Fruit fly (Drosophila melanogaster) whole organism, prepupa: ENCODE data around the gene CG7484.

ENCODE experiments used
- Blimp-1 ChIP-seq: fragments of 200-800 bp; sonication (Bioruptor generic); optimal IDR thresholded peaks from 3 replicates; lab custom pipeline; 2017; ENCODE audit warnings: missing biosample characterization, missing genetic modification characterization, mild to moderate bottlenecking, moderate library complexity, missing genetic modification reagents
- CG10631 ChIP-seq: fragments of 200-800 bp; sonication (Bioruptor generic); optimal IDR thresholded peaks from 2 replicates; lab custom pipeline; 2016; ENCODE audit warnings: missing biosample characterization, missing genetic modification characterization
- CG10669 ChIP-seq: fragments of 200-800 bp; sonication (Bioruptor generic); optimal IDR thresholded peaks from 3 replicates; lab custom pipeline; 2018; ENCODE audit warnings: missing biosample characterization, mild to moderate bottlenecking, missing genetic modification characterization, moderate library complexity
- CG11294 ChIP-seq: fragments of 200-800 bp; sonication (Bioruptor generic); IDR thresholded peaks from 2 replicates; pipeline ENCODE4 v1.3.6; 2022; ENCODE audit warnings: missing biosample characterization, missing genetic modification characterization
- CG11902 ChIP-seq: fragments of 200-800 bp; sonication (Bioruptor generic); optimal IDR thresholded peaks from 3 replicates; lab custom pipeline; 2016; ENCODE audit warnings: missing biosample characterization, missing genetic modification characterization
- CG15336 ChIP-seq: fragments of 200-800 bp; sonication (Bioruptor generic); IDR thresholded peaks from 2 replicates; pipeline ENCODE4 v1.3.6; 2022; ENCODE audit warnings: missing biosample characterization, missing genetic modification characterization
- CG16779 ChIP-seq: fragments of 200-800 bp; sonication (Bioruptor generic); optimal IDR thresholded peaks from 3 replicates; lab custom pipeline; 2017; ENCODE audit warnings: missing biosample characterization, mild to moderate bottlenecking, missing genetic modification characterization
- CG31627 ChIP-seq: fragments of 200-800 bp; sonication (Bioruptor generic); optimal IDR thresholded peaks from 3 replicates; lab custom pipeline; 2016; ENCODE audit warnings: missing biosample characterization, missing genetic modification characterization
- CG3919 ChIP-seq: fragments of 200-800 bp; sonication (Bioruptor generic); optimal IDR thresholded peaks from 3 replicates; lab custom pipeline; 2016; ENCODE audit warnings: missing biosample characterization, missing genetic modification characterization
- CG4318 ChIP-seq: fragments of 200-800 bp; sonication (Bioruptor generic); optimal IDR thresholded peaks from 3 replicates; lab custom pipeline; 2017; ENCODE audit warnings: missing biosample characterization, mild to moderate bottlenecking, missing genetic modification characterization
- CG6163 ChIP-seq: fragments of 200-800 bp; sonication (Bioruptor generic); IDR thresholded peaks from 3 replicates; pipeline ENCODE4 v1.3.6; 2022; ENCODE audit warnings: missing biosample characterization, missing genetic modification characterization
- CG6792 ChIP-seq: fragments of 200-800 bp; sonication (Bioruptor generic); optimal IDR thresholded peaks from 3 replicates; lab custom pipeline; 2016; ENCODE audit warnings: missing biosample characterization, missing genetic modification characterization
- CG6808 ChIP-seq: fragments of 200-800 bp; sonication (Bioruptor generic); optimal IDR thresholded peaks from 3 replicates; lab custom pipeline; 2017; ENCODE audit warnings: missing biosample characterization, missing genetic modification characterization, mild to moderate bottlenecking, moderate library complexity, missing genetic modification reagents
- CG6854 ChIP-seq: fragments of 200-800 bp; sonication (Bioruptor generic); optimal IDR thresholded peaks from 2 replicates; lab custom pipeline; 2017; ENCODE audit warnings: missing biosample characterization, mild to moderate bottlenecking, missing genetic modification characterization
- CG7368 ChIP-seq: fragments of 200-800 bp; sonication (Bioruptor generic); optimal IDR thresholded peaks from 3 replicates; lab custom pipeline; 2016; ENCODE audit warnings: missing biosample characterization, missing genetic modification characterization
- CG8119 ChIP-seq: fragments of 200-800 bp; sonication (Bioruptor generic); IDR thresholded peaks from 3 replicates; pipeline ENCODE4 v1.3.6; 2022; ENCODE audit warnings: missing biosample characterization, missing genetic modification characterization
- CG8632 ChIP-seq: fragments of 200-800 bp; sonication (Bioruptor generic); optimal IDR thresholded peaks from 3 replicates; lab custom pipeline; 2016; ENCODE audit warnings: missing biosample characterization, missing genetic modification characterization
- Eip75B ChIP-seq: fragments of 200-800 bp; sonication (Bioruptor generic); optimal IDR thresholded peaks from 3 replicates; lab custom pipeline; 2016; ENCODE audit warnings: missing biosample characterization, missing genetic modification characterization
- Eip93F ChIP-seq: fragments of 200-800 bp; sonication (Bioruptor generic); optimal IDR thresholded peaks from 2 replicates; lab custom pipeline; 2016; ENCODE audit warnings: missing biosample characterization, mild to moderate bottlenecking, missing genetic modification characterization
- Ets21C ChIP-seq: fragments of 200-800 bp; sonication (Bioruptor generic); optimal IDR thresholded peaks from 3 replicates; lab custom pipeline; 2016; ENCODE audit warnings: missing biosample characterization, missing genetic modification characterization
- Ets96B ChIP-seq: fragments of 200-800 bp; optimal IDR thresholded peaks from 2 replicates; lab custom pipeline; 2019; ENCODE audit warnings: missing biosample characterization, mild to moderate bottlenecking, missing genetic modification characterization, moderate library complexity
- Gug ChIP-seq: fragments of 200-800 bp; sonication (Bioruptor generic); IDR thresholded peaks from 2 replicates; pipeline ENCODE4 v1.3.6; 2022; ENCODE audit warnings: missing biosample characterization, missing genetic modification characterization
- Hr39 ChIP-seq: fragments of 200-800 bp; sonication (Bioruptor generic); optimal IDR thresholded peaks from 2 replicates; lab custom pipeline; 2016; ENCODE audit warnings: missing biosample characterization, missing genetic modification characterization
- Hr4 ChIP-seq: fragments of 200-800 bp; sonication (Bioruptor generic); optimal IDR thresholded peaks from 3 replicates; lab custom pipeline; 2016; ENCODE audit warnings: missing biosample characterization, missing genetic modification characterization
- Lpt ChIP-seq: fragments of 200-800 bp; sonication (Bioruptor generic); optimal IDR thresholded peaks from 3 replicates; lab custom pipeline; 2016; ENCODE audit warnings: missing biosample characterization, missing genetic modification characterization
- Met ChIP-seq: fragments of 200-800 bp; sonication (Bioruptor generic); optimal IDR thresholded peaks from 3 replicates; lab custom pipeline; 2016; ENCODE audit warnings: missing biosample characterization, missing genetic modification characterization
- OdsH ChIP-seq: fragments of 200-800 bp; sonication (Bioruptor generic); optimal IDR thresholded peaks from 3 replicates; lab custom pipeline; 2016; ENCODE audit warnings: missing biosample characterization, missing genetic modification characterization
- Sox102F ChIP-seq: fragments of 200-800 bp; sonication (Bioruptor generic); optimal IDR thresholded peaks from 2 replicates; lab custom pipeline; 2016; ENCODE audit warnings: missing biosample characterization, mild to moderate bottlenecking, missing genetic modification characterization
- Sox15 ChIP-seq: fragments of 200-800 bp; sonication (Bioruptor generic); optimal IDR thresholded peaks from 3 replicates; lab custom pipeline; 2016; ENCODE audit warnings: missing biosample characterization, missing genetic modification characterization
- acj6 ChIP-seq: fragments of 200-800 bp; sonication (Bioruptor generic); optimal IDR thresholded peaks from 3 replicates; lab custom pipeline; 2016; ENCODE audit warnings: missing biosample characterization, missing genetic modification characterization
- cyc ChIP-seq: fragments of 200-800 bp; sonication (Bioruptor generic); optimal IDR thresholded peaks from 3 replicates; lab custom pipeline; 2016; ENCODE audit warnings: missing biosample characterization, missing genetic modification characterization
- eg ChIP-seq: fragments of 200-800 bp; sonication (Bioruptor generic); IDR thresholded peaks from 3 replicates; pipeline ENCODE4 v1.3.6; 2022; ENCODE audit warnings: missing biosample characterization, missing genetic modification characterization
- esn ChIP-seq: fragments of 200-800 bp; sonication (Bioruptor generic); optimal IDR thresholded peaks from 2 replicates; lab custom pipeline; 2016; ENCODE audit warnings: missing biosample characterization, mild to moderate bottlenecking, missing genetic modification characterization, moderate library complexity
- fd59A ChIP-seq: fragments of 200-800 bp; sonication (Bioruptor generic); optimal IDR thresholded peaks from 2 replicates; lab custom pipeline; 2017; ENCODE audit warnings: missing biosample characterization, mild to moderate bottlenecking, missing genetic modification characterization, missing genetic modification reagents
- fd85E ChIP-seq: fragments of 200-800 bp; sonication (Bioruptor generic); optimal IDR thresholded peaks from 3 replicates; lab custom pipeline; 2016; ENCODE audit warnings: missing biosample characterization, missing genetic modification characterization
- fkh ChIP-seq: fragments of 200-800 bp; sonication (Bioruptor generic); optimal IDR thresholded peaks from 3 replicates; lab custom pipeline; 2017; ENCODE audit warnings: missing biosample characterization, mild to moderate bottlenecking, missing genetic modification characterization, moderate library complexity
- lz ChIP-seq: fragments of 200-800 bp; sonication (Bioruptor generic); optimal IDR thresholded peaks from 3 replicates; lab custom pipeline; 2016; ENCODE audit warnings: missing biosample characterization, missing genetic modification characterization
- spab ChIP-seq: fragments of 200-800 bp; sonication (Bioruptor generic); optimal IDR thresholded peaks from 2 replicates; lab custom pipeline; 2017; ENCODE audit warnings: missing biosample characterization, mild to moderate bottlenecking, missing genetic modification characterization, missing genetic modification reagents
- ss ChIP-seq, 2 experiments: fragments of 200-800 bp; sonication (Bioruptor generic); optimal IDR thresholded peaks; 2 replicates in 1 of 2; 3 replicates in 1 of 2; lab custom pipeline; 2017 to 2018; ENCODE audit warnings: mild to moderate bottlenecking in 2 of 2, missing biosample characterization in 2 of 2, missing genetic modification characterization in 2 of 2, moderate library complexity in 1 of 2
- svp ChIP-seq: fragments of 200-800 bp; sonication (Bioruptor generic); peaks from one replicate; lab custom pipeline; 2016; ENCODE audit warnings: missing biosample characterization, missing genetic modification characterization
- topi ChIP-seq: fragments of 200-800 bp; sonication (Bioruptor generic); optimal IDR thresholded peaks from 3 replicates; lab custom pipeline; 2016; ENCODE audit warnings: missing biosample characterization, missing genetic modification characterization
- vri ChIP-seq: fragments of 200-800 bp; sonication (Bioruptor generic); optimal IDR thresholded peaks from 3 replicates; lab custom pipeline; 2016; ENCODE audit warnings: missing biosample characterization, mild to moderate bottlenecking, missing genetic modification characterization

The CG7484 gene

dm6 chr3L:17652878-17653700 is 1.3 kb upstream of the CG7484 start (continued):
- TF ChIP-seq Sox15 (no peak), ss (GFP tag; optimal IDR thresholded peaks at IDR 0.05; lab: Kevin White, UChicago) (peak; percentile 17 to 26), fd59A (GFP tag; lab: Kevin White, UChicago) (peak; percentile 2), Gug (GFP tag; lab: Robert Waterston, UW) (no peak), CG8632 (GFP tag; lab: Kevin White, UChicago) (no peak), CG11902 (GFP tag; lab: Kevin White, UChicago) (no peak), CG15336 (GFP tag; lab: Robert Waterston, UW) (0 out of 2 replicates have a peak, but pooled peaks have one; percentile 15), fd85E (GFP tag; lab: Kevin White, UChicago) (peak; percentile 18), CG3919 (peak; percentile 49)

dm6 chr3L:17654668-17655050 is 242 bp downstream of the CG7484 start:
- TF ChIP-seq CG6792 (GFP tag; lab: Kevin White, UChicago) (no peak), CG6163 (GFP tag; lab: Robert Waterston, UW) (no peak), Blimp-1 (GFP tag; lab: Kevin White, UChicago) (no peak), Ets96B (tag; lab: Kevin White, UChicago) (no peak), Lpt (no peak), spab (GFP tag; lab: Kevin White, UChicago) (no peak), CG7368 (GFP tag; lab: Kevin White, UChicago) (no peak), vri (GFP tag; lab: Kevin White, UChicago) (no peak), Eip93F (GFP tag; lab: Kevin White, UChicago) (no peak), CG6808 (no peak), CG11902 (GFP tag; lab: Kevin White, UChicago) (no peak), acj6 (GFP tag; lab: Kevin White, UChicago) (no peak), CG16779 (tag; lab: Kevin White, UChicago) (no peak), OdsH (GFP tag; lab: Kevin White, UChicago) (no peak), Ets21C (GFP tag; lab: Kevin White, UChicago) (no peak), Eip75B (GFP tag; lab: Kevin White, UChicago) (no peak)

- TF ChIP-seq Sox15 (no peak), esn (GFP tag; lab: Kevin White, UChicago) (no peak), Sox102F (no peak), Ets21C (GFP tag; lab: Kevin White, UChicago) (no peak), Met (GFP tag; lab: Kevin White, UChicago) (no peak), Gug (GFP tag; lab: Robert Waterston, UW) (no peak), CG31627 (GFP tag; lab: Kevin White, UChicago) (no peak), CG6163 (GFP tag; lab: Robert Waterston, UW) (peak; percentile 29; the same call in 1 of the 3 replicates), CG10669 (peak; percentile 3), Eip93F (GFP tag; lab: Kevin White, UChicago) (no peak), fkh (GFP tag; lab: Kevin White, UChicago) (peak; percentile 96), CG6854 (GFP tag; lab: Kevin White, UChicago) (peak; percentile 20), CG7368 (GFP tag; lab: Kevin White, UChicago) (no peak), CG15336 (GFP tag; lab: Robert Waterston, UW) (0 out of 2 replicates have a peak, but pooled peaks have one; percentile 10), spab (GFP tag; lab: Kevin White, UChicago) (no peak), CG4318 (GFP tag; lab: Kevin White, UChicago) (no peak), vri (GFP tag; lab: Kevin White, UChicago) (peak; percentile 79), CG3919 (no peak), CG11294 (GFP tag; lab: Robert Waterston, UW) (no peak), Hr4 (GFP tag; lab: Kevin White, UChicago) (no peak), CG8119 (GFP tag; lab: Robert Waterston, UW) (0 out of 3 replicates have a peak, but pooled peaks have one; percentile 18), CG10631 (GFP tag; lab: Kevin White, UChicago) (no peak), cyc (GFP tag; lab: Kevin White, UChicago) (no peak), eg (GFP tag; lab: Robert Waterston, UW) (peak; percentile 51; the same call in 1 of the 3 replicates), OdsH (GFP tag; lab: Kevin White, UChicago) (no peak), CG16779 (tag; lab: Kevin White, UChicago) (no peak), topi (no peak), Hr39 (GFP tag; lab: Kevin White, UChicago) (no peak), acj6 (GFP tag; lab: Kevin White, UChicago) (no peak), svp (peak; percentile 51), lz (GFP tag; lab: Kevin White, UChicago) (no peak)
Measured at dm6 chr3L:17655837-17656308, 1.5 kb downstream of the CG7484 start.
